Fruit fly (Drosophila melanogaster): ENCODE data around the gene Bhmt.

Gene Bhmt

DNA sequence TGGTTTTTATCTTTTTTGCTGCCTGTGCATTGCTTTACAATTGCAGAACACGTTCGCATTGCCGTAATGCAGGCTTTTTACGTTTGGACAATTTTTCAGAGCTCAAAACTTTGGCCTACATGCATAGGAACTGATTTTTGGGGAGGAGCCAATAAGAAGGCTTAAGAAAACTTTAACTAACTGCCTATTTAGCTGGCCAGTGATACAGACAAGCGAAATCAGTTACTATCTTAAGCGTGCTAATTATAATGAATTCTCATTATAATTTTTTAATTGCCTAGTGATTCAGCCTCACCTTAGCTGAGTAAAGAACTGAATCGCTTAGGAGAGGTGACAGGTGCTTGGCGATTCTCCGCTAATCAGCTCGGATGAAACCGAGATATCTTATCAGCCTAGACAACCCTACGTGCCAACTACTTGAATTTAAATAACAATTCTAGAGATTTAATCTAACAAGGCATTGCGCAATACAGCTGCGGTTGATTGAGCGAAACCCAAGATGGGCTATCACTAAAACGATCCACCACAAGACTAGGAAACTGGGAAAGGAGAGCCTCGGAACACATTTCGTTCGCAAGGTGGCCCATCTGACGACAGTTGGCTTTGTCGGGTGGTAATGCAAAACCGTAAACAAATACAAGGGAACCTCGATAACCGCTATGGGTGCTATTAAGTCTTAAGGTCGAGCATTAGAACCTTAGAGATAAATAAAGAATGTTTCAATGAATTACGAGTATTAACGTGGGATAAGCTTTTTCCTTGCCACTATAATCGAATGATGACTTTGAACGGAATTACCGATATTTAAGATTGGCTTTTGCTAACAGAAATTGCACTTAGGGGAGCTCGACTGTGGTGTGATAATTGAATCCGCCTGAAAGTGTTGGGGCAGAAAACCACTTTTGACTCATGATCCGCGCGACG is 28.4 kb upstream of the Bhmt start:
- no peak for TF ChIP-seq cnc (optimal IDR thresholded peaks at IDR 0.05)
- peak; percentile 10 for TF ChIP-seq tj (GFP tag; optimal IDR thresholded peaks at IDR 0.05)
- TF ChIP-seq CG7045 (GFP tag; optimal IDR thresholded peaks at IDR 0.05): peak; percentile 53
- TF ChIP-seq CG14711 (tag; optimal IDR thresholded peaks at IDR 0.05): peak; percentile 29
- peak; percentile 25 for TF ChIP-seq CG12768 (GFP tag; optimal IDR thresholded peaks at IDR 0.05)
- TF ChIP-seq Clk (GFP tag; optimal IDR thresholded peaks at IDR 0.05): no peak
- TF ChIP-seq Mnt (GFP tag; optimal IDR thresholded peaks at IDR 0.05): peak; percentile 6
- TF ChIP-seq CG7101 (tag; optimal IDR thresholded peaks at IDR 0.05): peak; percentile 56
- peak; percentile 21 for TF ChIP-seq CG11617 (GFP tag; optimal IDR thresholded peaks at IDR 0.05)
- TF ChIP-seq bab1 (GFP tag; optimal IDR thresholded peaks at IDR 0.05): peak; percentile 20
- peak; percentile 66 for TF ChIP-seq CG33017 (tag; optimal IDR thresholded peaks at IDR 0.05)
- TF ChIP-seq ovo (GFP tag; optimal IDR thresholded peaks at IDR 0.05): no peak
- TF ChIP-seq cic (GFP tag; optimal IDR thresholded peaks at IDR 0.05): peak; percentile 32
- TF ChIP-seq Crg-1 (GFP tag; optimal IDR thresholded peaks at IDR 0.05): no peak
- TF ChIP-seq pad (GFP tag; optimal IDR thresholded peaks at IDR 0.05): no peak
- no peak for TF ChIP-seq toe (GFP tag; optimal IDR thresholded peaks at IDR 0.05)
- peak; percentile 54 for TF ChIP-seq Hr96 (GFP tag; optimal IDR thresholded peaks at IDR 0.05)
- no peak for TF ChIP-seq CG5204 (GFP tag; optimal IDR thresholded peaks at IDR 0.05)
- peak; percentile 91 for TF ChIP-seq kay (GFP tag; ENCODE audit: borderline replicate concordance)
- TF ChIP-seq CG1620 (GFP tag; optimal IDR thresholded peaks at IDR 0.05): no peak

DNA sequence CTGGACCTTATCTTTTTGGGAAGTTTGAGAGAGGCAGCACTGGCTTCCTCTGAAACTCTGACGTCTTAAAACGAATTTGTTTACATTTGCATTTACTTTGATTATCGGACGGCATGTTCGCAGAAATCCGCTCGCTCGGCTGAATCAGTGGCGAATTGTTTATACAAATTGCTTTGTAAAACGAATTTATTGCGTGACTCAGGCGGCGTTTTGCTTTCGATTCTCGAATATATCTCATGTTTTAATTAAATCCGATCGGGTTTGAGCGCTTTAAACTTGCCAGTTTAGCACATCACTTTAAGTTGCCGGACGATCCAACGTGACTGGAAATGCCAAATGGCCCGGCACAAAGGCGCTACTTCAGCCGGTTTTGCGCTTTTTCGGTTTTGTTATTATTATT is 27.0 kb upstream of the Bhmt start:
- TF ChIP-seq tj (GFP tag; optimal IDR thresholded peaks at IDR 0.05): peak; percentile 51
- peak; percentile 15 for TF ChIP-seq cic (GFP tag; optimal IDR thresholded peaks at IDR 0.05)
- TF ChIP-seq Clk (GFP tag; optimal IDR thresholded peaks at IDR 0.05): no peak
- TF ChIP-seq CG33017 (tag; optimal IDR thresholded peaks at IDR 0.05): peak; percentile 5

DNA sequence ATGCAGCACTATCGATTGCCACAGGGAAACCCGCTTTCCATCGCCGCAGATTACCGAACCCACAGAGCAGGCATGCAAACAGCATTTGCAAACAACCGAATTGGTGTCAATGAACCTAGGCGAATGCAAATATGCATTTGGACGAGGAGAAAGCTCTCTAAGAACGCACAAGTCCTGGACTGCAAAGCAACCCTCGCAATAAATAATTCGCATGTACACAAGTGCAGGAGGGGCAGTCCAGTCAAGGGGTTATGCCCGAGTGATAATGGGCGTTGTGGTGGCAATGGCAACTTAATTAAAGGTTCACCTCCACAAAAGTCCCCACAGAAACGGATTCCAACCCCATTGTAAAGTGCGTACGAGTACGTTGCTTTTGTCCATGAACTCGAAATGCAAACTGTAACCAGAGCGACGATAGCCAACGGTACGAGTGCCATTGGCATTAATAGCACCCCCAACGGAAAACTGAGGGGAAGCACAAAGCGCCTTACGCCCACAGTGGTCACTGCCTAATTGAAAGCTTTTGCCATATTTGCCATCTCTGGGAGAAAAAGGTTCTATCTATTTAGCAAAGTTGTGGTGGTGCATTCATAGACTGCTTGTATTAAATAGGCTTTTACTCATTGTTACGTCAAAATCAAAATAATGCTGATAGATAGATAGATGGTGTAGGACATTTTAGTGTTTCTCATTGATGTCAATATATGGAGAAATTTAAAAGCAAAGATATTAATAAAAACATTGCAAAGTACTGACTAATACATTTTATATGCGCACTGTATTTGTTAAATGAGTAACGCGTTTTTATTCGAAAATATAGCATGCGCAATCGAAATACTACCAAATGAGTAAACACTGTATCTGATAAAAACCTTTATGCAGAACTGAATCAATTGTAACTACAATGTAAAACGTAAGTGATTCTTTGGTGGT is 26.0 kb upstream of the Bhmt start:
- TF ChIP-seq pad (GFP tag; optimal IDR thresholded peaks at IDR 0.05) (no peak), CG1620 (GFP tag; optimal IDR thresholded peaks at IDR 0.05) (no peak), Crg-1 (GFP tag; optimal IDR thresholded peaks at IDR 0.05) (no peak), cnc (optimal IDR thresholded peaks at IDR 0.05) (no peak), Hr96 (GFP tag; optimal IDR thresholded peaks at IDR 0.05) (no peak), toe (GFP tag; optimal IDR thresholded peaks at IDR 0.05) (no peak), CG7045 (GFP tag; optimal IDR thresholded peaks at IDR 0.05) (no peak), kay (GFP tag; ENCODE audit: borderline replicate concordance) (peak; percentile 63), tj (GFP tag; optimal IDR thresholded peaks at IDR 0.05) (no peak), Clk (GFP tag; optimal IDR thresholded peaks at IDR 0.05) (no peak), Mnt (GFP tag; optimal IDR thresholded peaks at IDR 0.05) (no peak), CG14711 (tag; optimal IDR thresholded peaks at IDR 0.05) (no peak), CG12768 (GFP tag; optimal IDR thresholded peaks at IDR 0.05) (peak; percentile 52)

DNA sequence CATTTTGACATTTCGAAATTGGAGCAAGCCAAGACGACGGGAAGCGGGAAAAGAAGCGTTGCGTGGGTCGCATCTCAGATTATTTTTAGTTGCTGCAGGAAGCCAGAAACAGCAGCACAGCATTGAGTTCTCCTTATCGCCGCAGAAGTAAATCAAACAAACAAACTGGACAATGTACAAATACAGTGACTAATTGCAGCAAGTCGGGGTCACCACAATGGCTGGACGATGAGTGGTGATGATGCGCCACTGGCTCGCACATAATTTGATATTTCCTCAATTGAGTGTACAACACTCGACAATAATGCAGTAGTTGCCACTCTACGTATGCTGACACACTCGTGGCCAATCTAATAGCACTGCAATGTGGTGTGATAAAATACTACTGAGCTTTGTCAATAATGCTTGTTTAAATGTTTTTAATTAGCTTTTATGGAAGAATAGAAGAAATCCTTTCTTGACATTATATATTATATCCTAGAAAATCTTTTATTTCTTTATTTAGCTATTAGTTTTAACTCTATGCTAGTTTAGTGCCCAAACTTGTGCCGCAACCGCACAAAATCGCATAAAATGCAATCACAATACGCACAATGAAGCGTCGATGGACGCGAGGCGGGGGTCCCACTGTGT is 25.0 kb upstream of the Bhmt start:
- no peak for TF ChIP-seq cic (GFP tag; optimal IDR thresholded peaks at IDR 0.05)
- TF ChIP-seq Clk (GFP tag; optimal IDR thresholded peaks at IDR 0.05): no peak
- TF ChIP-seq tj (GFP tag; optimal IDR thresholded peaks at IDR 0.05): no peak
- no peak for TF ChIP-seq Hr96 (GFP tag; optimal IDR thresholded peaks at IDR 0.05)

DNA sequence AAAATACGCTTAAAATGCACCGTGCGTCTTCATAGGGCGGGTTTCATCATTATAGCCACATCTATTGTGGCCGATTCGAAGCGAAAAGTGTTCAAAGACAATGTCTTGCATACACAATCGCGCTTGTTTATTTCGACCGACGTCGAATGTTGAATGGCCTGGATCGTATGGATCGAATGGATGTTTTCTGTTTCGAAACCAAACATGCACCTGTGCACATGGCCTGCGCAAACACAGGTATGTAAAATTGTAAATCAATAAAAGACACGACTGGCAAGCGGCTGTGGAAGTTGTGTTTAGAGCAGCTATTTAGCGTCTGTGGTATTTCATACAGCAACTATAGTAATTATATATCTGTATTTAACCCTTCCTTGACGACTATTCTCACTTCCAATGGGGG is 24.4 kb upstream of the Bhmt start:
- TF ChIP-seq CG33017 (tag; optimal IDR thresholded peaks at IDR 0.05): no peak
- TF ChIP-seq Mnt (GFP tag; optimal IDR thresholded peaks at IDR 0.05): no peak
- no peak for TF ChIP-seq Hr96 (GFP tag; optimal IDR thresholded peaks at IDR 0.05)
- TF ChIP-seq CG7101 (tag; optimal IDR thresholded peaks at IDR 0.05): no peak
- TF ChIP-seq CG14711 (tag; optimal IDR thresholded peaks at IDR 0.05): no peak
- TF ChIP-seq pad (GFP tag; optimal IDR thresholded peaks at IDR 0.05): no peak
- TF ChIP-seq tj (GFP tag; optimal IDR thresholded peaks at IDR 0.05): no peak
- no peak for TF ChIP-seq cic (GFP tag; optimal IDR thresholded peaks at IDR 0.05)
- no peak for TF ChIP-seq ovo (GFP tag; optimal IDR thresholded peaks at IDR 0.05)
- TF ChIP-seq CG12768 (GFP tag; optimal IDR thresholded peaks at IDR 0.05): no peak
- no peak for TF ChIP-seq bab1 (GFP tag; optimal IDR thresholded peaks at IDR 0.05)

DNA sequence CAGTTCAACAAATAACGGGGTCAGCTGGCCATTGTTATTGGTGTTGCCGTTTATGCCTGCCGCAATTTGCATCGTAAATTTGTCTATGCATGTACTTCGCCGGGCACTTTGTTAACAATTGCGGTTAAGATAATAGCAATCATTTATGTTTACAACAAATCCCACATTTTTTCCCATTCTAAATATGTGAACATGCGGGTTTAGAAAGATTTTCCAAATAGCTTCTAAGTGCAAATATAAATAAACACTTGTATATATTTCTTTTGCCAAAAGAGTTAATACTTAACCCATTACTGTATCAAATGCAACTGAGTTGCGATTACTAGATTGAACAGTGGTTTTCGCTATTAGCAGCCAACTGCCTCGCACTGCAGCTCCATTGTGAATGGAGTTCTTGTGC is 23.9 kb upstream of the Bhmt start:
- TF ChIP-seq CG5204 (GFP tag; optimal IDR thresholded peaks at IDR 0.05): no peak
- TF ChIP-seq bab1 (GFP tag; optimal IDR thresholded peaks at IDR 0.05): no peak
- no peak for TF ChIP-seq ovo (GFP tag; optimal IDR thresholded peaks at IDR 0.05)
- TF ChIP-seq pad (GFP tag; optimal IDR thresholded peaks at IDR 0.05): no peak
- no peak for TF ChIP-seq CG7101 (tag; optimal IDR thresholded peaks at IDR 0.05)
- no peak for TF ChIP-seq Clk (GFP tag; optimal IDR thresholded peaks at IDR 0.05)
- TF ChIP-seq kay (GFP tag; ENCODE audit: borderline replicate concordance): no peak
- no peak for TF ChIP-seq CG14711 (tag; optimal IDR thresholded peaks at IDR 0.05)
- TF ChIP-seq CG33017 (tag; optimal IDR thresholded peaks at IDR 0.05): no peak
- TF ChIP-seq CG12768 (GFP tag; optimal IDR thresholded peaks at IDR 0.05): no peak
- TF ChIP-seq tj (GFP tag; optimal IDR thresholded peaks at IDR 0.05): no peak
- TF ChIP-seq CG7045 (GFP tag; optimal IDR thresholded peaks at IDR 0.05): no peak
- no peak for TF ChIP-seq cnc (optimal IDR thresholded peaks at IDR 0.05)
- no peak for TF ChIP-seq cic (GFP tag; optimal IDR thresholded peaks at IDR 0.05)
- no peak for TF ChIP-seq Crg-1 (GFP tag; optimal IDR thresholded peaks at IDR 0.05)
- TF ChIP-seq CG1620 (GFP tag; optimal IDR thresholded peaks at IDR 0.05): no peak
- TF ChIP-seq CG11617 (GFP tag; optimal IDR thresholded peaks at IDR 0.05): no peak
- no peak for TF ChIP-seq Mnt (GFP tag; optimal IDR thresholded peaks at IDR 0.05)
